Fruit fly (Drosophila melanogaster): Measurements from ENCODE around the gene CG43362.

The CG43362 gene

DNA sequence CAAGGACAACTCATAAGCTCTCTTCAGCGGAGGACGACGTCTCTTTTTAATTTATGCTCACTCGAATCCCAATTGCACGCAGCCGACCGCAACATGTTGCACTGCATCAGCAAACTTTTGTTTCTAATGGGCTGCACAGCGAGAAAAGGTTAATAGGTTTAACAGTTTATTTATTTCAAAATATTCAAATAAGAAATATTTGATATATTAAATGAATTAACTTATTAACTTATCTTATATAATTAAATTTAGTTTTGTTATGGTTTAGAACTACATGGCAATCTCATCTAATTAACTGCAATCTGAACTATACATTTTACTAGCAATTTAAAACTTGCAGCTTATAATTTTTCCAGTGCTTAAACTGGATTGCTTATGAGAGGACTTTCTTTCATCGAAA, 24.2 kb upstream of the CG43362 start (continued):
- no peak for TF ChIP-seq CG7987 (GFP tag; optimal IDR thresholded peaks at IDR 0.05)
- no peak for TF ChIP-seq lov (optimal IDR thresholded peaks at IDR 0.05)
- no peak for TF ChIP-seq lov (GFP tag; IDR thresholded peaks at IDR 0.05)
- TF ChIP-seq abd-A (tag; optimal IDR thresholded peaks at IDR 0.05) = no peak
- no peak for TF ChIP-seq sim (GFP tag; IDR thresholded peaks at IDR 0.05)
- no peak for TF ChIP-seq CG1603 (tag; optimal IDR thresholded peaks at IDR 0.05)
- TF ChIP-seq CG10565 (GFP tag; optimal IDR thresholded peaks at IDR 0.05) = no peak
- TF ChIP-seq B-H1 (GFP tag; IDR thresholded peaks at IDR 0.05) = no peak
- no peak for TF ChIP-seq Nf-YC (tag; optimal IDR thresholded peaks at IDR 0.05)
- TF ChIP-seq Myb (GFP tag; optimal IDR thresholded peaks at IDR 0.05) = no peak
- no peak for TF ChIP-seq CG18599 (GFP tag; optimal IDR thresholded peaks at IDR 0.05)
- TF ChIP-seq CG17361 (GFP tag; IDR thresholded peaks at IDR 0.05) = no peak
- TF ChIP-seq CG2129 (GFP tag; IDR thresholded peaks at IDR 0.05; ENCODE audit: partially characterized antibody) = no peak
- peak; percentile 24 for TF ChIP-seq phol (tag; optimal IDR thresholded peaks at IDR 0.05)
- no peak for TF ChIP-seq CG9797 (GFP tag; optimal IDR thresholded peaks at IDR 0.05)
- no peak for TF ChIP-seq CG8388 (GFP tag; optimal IDR thresholded peaks at IDR 0.05)
- TF ChIP-seq gsb-n (tag; optimal IDR thresholded peaks at IDR 0.05) = no peak
- no peak for TF ChIP-seq jigr1 (GFP tag; IDR thresholded peaks at IDR 0.05)
- TF ChIP-seq CG2712 (tag; optimal IDR thresholded peaks at IDR 0.05) = peak; percentile 48
- no peak for TF ChIP-seq CG1024 (GFP tag; IDR thresholded peaks at IDR 0.05)
- no peak for TF ChIP-seq klu (GFP tag; IDR thresholded peaks at IDR 0.05)
- no peak for TF ChIP-seq CG7786 (GFP tag; optimal IDR thresholded peaks at IDR 0.05)
- TF ChIP-seq CG6689 (GFP tag; IDR thresholded peaks at IDR 0.05) = 0 out of 2 replicates have a peak, but pooled peaks have one; percentile 18
- no peak for TF ChIP-seq Lim3 (GFP tag; IDR thresholded peaks at IDR 0.05)
- no peak for TF ChIP-seq Tbp (GFP tag; optimal IDR thresholded peaks at IDR 0.05)
- TF ChIP-seq gem (tag; optimal IDR thresholded peaks at IDR 0.05) = peak; percentile 40
- TF ChIP-seq otp (GFP tag; IDR thresholded peaks at IDR 0.05) = no peak
- no peak for TF ChIP-seq chinmo (GFP tag; IDR thresholded peaks at IDR 0.05; ENCODE audit: partially characterized antibody)
- TF ChIP-seq CG7963 (GFP tag; IDR thresholded peaks at IDR 0.05; ENCODE audit: partially characterized antibody) = no peak
- no peak for TF ChIP-seq CG11696 (GFP tag; IDR thresholded peaks at IDR 0.05)
- TF ChIP-seq br (optimal IDR thresholded peaks at IDR 0.05) = no peak
- no peak for TF ChIP-seq CG9609 (GFP tag; optimal IDR thresholded peaks at IDR 0.05)
- TF ChIP-seq CG3163 (GFP tag; optimal IDR thresholded peaks at IDR 0.05) = no peak
- TF ChIP-seq HLH4C (GFP tag; IDR thresholded peaks at IDR 0.05; ENCODE audit: partially characterized antibody) = no peak
- no peak for TF ChIP-seq Hr51 (GFP tag; optimal IDR thresholded peaks at IDR 0.05)
- TF ChIP-seq Spps (tag; optimal IDR thresholded peaks at IDR 0.05) = no peak
- TF ChIP-seq CG2199 (GFP tag; IDR thresholded peaks at IDR 0.05) = no peak
- TF ChIP-seq ERR (GFP tag; optimal IDR thresholded peaks at IDR 0.05) = no peak
- TF ChIP-seq Blimp-1 (GFP tag; optimal IDR thresholded peaks at IDR 0.05) = peak; percentile 5
- no peak for TF ChIP-seq tio (GFP tag; optimal IDR thresholded peaks at IDR 0.05)
- no peak for TF ChIP-seq Deaf1 (tag; optimal IDR thresholded peaks at IDR 0.05)
- no peak for TF ChIP-seq ara (GFP tag; IDR thresholded peaks at IDR 0.05)
- no peak for TF ChIP-seq CG11093 (GFP tag; IDR thresholded peaks at IDR 0.05)
- no peak for TF ChIP-seq CG8089 (GFP tag; optimal IDR thresholded peaks at IDR 0.05)
- no peak for TF ChIP-seq fd64A (GFP tag; optimal IDR thresholded peaks at IDR 0.05)
- peak; percentile 18 for TF ChIP-seq Sox102F (GFP tag; optimal IDR thresholded peaks at IDR 0.05)
- TF ChIP-seq Mrtf (GFP tag; IDR thresholded peaks at IDR 0.05) = no peak
- no peak for TF ChIP-seq CG30403 (GFP tag; optimal IDR thresholded peaks at IDR 0.05)
- TF ChIP-seq ttk (GFP tag; IDR thresholded peaks at IDR 0.05) = no peak
- TF ChIP-seq exex (tag; optimal IDR thresholded peaks at IDR 0.05) = no peak
- no peak for TF ChIP-seq CG16815 (GFP tag; optimal IDR thresholded peaks at IDR 0.05)
- TF ChIP-seq CG6854 (GFP tag; optimal IDR thresholded peaks at IDR 0.05) = no peak
- no peak for TF ChIP-seq Ets65A (GFP tag)
